Fruit fly (Drosophila melanogaster): ENCODE data around the gene Sp1.

DNA sequence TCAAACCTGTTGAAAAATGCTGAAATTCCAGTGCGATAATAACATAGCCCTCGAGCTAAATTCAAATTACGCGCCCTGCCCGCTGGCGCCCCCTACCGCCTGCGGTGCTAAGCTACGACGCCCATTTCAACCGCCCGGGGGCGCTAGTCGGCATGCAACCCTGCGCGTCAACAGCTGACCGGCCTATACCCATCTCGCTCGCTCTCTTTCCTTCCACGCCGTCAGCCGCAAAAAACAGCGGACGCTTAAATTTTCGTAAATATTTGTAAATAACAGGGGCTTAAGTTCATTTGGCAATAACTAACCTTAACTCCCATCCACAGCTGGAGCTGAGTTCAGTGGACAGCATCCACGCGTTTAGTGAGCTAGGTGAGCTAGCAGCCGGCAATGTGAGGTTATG lies 49.1 kb downstream of the Sp1 start, which contains the start of gene CG1354:
- TF ChIP-seq Dll (optimal IDR thresholded peaks at IDR 0.05) (peak; percentile 43), CG8478 (optimal IDR thresholded peaks at IDR 0.05) (no peak)

Data from whole organism.